Worm (Caenorhabditis elegans): ENCODE results near the gene clec-143.

ce11 chrII:10482899-10483298 is 12.8 kb upstream of the clec-143 start:
- TF ChIP-seq snpc-4 (tag; optimal IDR thresholded peaks at IDR 0.05) (no peak), nhr-76 (tag; optimal IDR thresholded peaks at IDR 0.05) (no peak), aly-2 (tag; optimal IDR thresholded peaks at IDR 0.05) (no peak), unc-62 (GFP tag; optimal IDR thresholded peaks at IDR 0.05) (no peak), jun-1 (tag; optimal IDR thresholded peaks at IDR 0.05) (no peak), nhr-84 (tag; optimal IDR thresholded peaks at IDR 0.05) (no peak), egl-13 (tag; optimal IDR thresholded peaks at IDR 0.05) (no peak), nhr-71 (tag; optimal IDR thresholded peaks at IDR 0.05) (no peak), dsc-1 (tag; optimal IDR thresholded peaks at IDR 0.05) (no peak), dpl-1 (GFP tag; optimal IDR thresholded peaks at IDR 0.05) (no peak)

Data from whole organism, L1 larva.